Fruit fly (Drosophila melanogaster) whole organism, adult: ENCODE measurements around the gene RpL37A.
A peak's percentile ranks its signal among the peaks of the same experiment; 100 is the strongest.

Source experiments
- CG1620 ChIP-seq: fragments of 200-800 bp; sonication (Bioruptor generic); optimal IDR thresholded peaks from 2 replicates; lab custom pipeline; 2016; ENCODE audit warnings: missing biosample characterization, missing genetic modification characterization
- CG33017 ChIP-seq: fragments of 200-800 bp; sonication (Bioruptor generic); optimal IDR thresholded peaks from 2 replicates; lab custom pipeline; 2018; ENCODE audit warnings: missing biosample characterization, mild to moderate bottlenecking, missing genetic modification characterization, moderate library complexity
- bab1 ChIP-seq: fragments of 200-800 bp; sonication (Bioruptor generic); optimal IDR thresholded peaks from 3 replicates; lab custom pipeline; 2019; ENCODE audit warnings: missing biosample characterization, mild to moderate bottlenecking, missing genetic modification characterization, moderate library complexity
- cic ChIP-seq: fragments of 200-800 bp; sonication (Bioruptor generic); optimal IDR thresholded peaks from 2 replicates; lab custom pipeline; 2017; ENCODE audit warnings: missing biosample characterization, mild to moderate bottlenecking, missing genetic modification characterization, moderate library complexity
- cnc ChIP-seq, 2 experiments: fragments of >200 bp; optimal IDR thresholded peaks; 2 replicates each; lab custom pipeline; 2017
- kay ChIP-seq: fragments of 200-800 bp; sonication (Bioruptor generic); peaks from one replicate; lab custom pipeline; 2016; ENCODE audit warnings: missing biosample characterization, missing genetic modification characterization, borderline replicate concordance
- ovo ChIP-seq: fragments of 200-800 bp; sonication (Bioruptor generic); optimal IDR thresholded peaks from 2 replicates; lab custom pipeline; 2016; ENCODE audit warnings: missing biosample characterization, missing genetic modification characterization
- pad ChIP-seq: fragments of 200-800 bp; sonication (Bioruptor generic); optimal IDR thresholded peaks from 3 replicates; lab custom pipeline; 2017; ENCODE audit warnings: missing biosample characterization, missing genetic modification characterization, mild to moderate bottlenecking, moderate library complexity, missing genetic modification reagents
- tj ChIP-seq: fragments of 200-800 bp; sonication (Bioruptor generic); optimal IDR thresholded peaks from 3 replicates; lab custom pipeline; 2017; ENCODE audit warnings: missing biosample characterization, mild to moderate bottlenecking, missing genetic modification characterization, moderate library complexity

DNA sequence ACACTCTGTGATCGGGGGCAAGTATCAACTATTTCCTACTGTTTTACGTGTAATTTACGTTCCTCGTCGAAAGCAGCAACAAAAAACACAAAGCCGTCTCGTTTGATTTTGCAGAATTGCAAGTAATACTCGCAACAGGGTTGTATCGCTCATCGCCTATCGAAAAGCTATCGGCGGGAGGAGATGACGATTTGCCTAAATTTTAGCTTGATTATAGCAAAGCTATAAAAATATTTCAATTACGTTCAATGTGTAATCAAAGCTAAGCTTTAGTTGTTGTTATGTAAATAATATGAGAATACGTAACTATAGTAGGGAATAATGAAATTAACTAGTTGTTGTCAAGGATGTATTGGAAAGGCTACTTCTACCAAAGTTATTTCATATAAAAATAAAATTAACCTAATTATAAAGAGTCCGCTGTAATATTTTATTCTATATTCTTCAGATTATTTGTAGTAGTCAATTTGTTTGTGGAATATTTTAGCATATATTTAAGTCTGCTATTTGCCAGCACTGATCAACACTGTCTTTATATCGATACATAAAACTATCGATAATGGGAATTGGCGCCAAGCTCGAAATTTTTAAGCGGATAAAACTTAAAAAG lies 11.0 kb upstream of the RpL37A start, which contains the start of gene Rpn11:
- TF ChIP-seq pad (GFP tag; lab: Kevin White, UChicago): peak; percentile 52
- TF ChIP-seq CG33017 (tag; lab: Kevin White, UChicago): peak; percentile 74
- peak; percentile 63 for TF ChIP-seq ovo (GFP tag; lab: Kevin White, UChicago)
- TF ChIP-seq CG1620 (GFP tag; lab: Kevin White, UChicago): peak; percentile 77
- no peak for TF ChIP-seq cic
- TF ChIP-seq kay (GFP tag; lab: Kevin White, UChicago): no peak
- TF ChIP-seq bab1: peak; percentile 64
- TF ChIP-seq cnc (optimal IDR thresholded peaks at IDR 0.05; lab: Kevin White, UChicago): peak; percentile 94 to 98
- peak; percentile 97 for TF ChIP-seq tj (GFP tag; lab: Kevin White, UChicago)
